Fruit fly (Drosophila melanogaster) whole organism, embryonic: ENCODE measurements around the gene Rnf146.
A peak's percentile ranks its signal among the peaks of the same experiment; 100 is the strongest.

Source experiments
- Atf6 ChIP-seq: fragments of 200-800 bp; sonication (Bioruptor generic); IDR thresholded peaks from 2 replicates; pipeline ENCODE4 v1.3.6; 2022; ENCODE audit warnings: missing biosample characterization, missing genetic modification characterization
- Bgb ChIP-seq: fragments of 200-800 bp; sonication (Bioruptor generic); IDR thresholded peaks from 2 replicates; pipeline ENCODE4 v1.3.6; 2022; ENCODE audit warnings: missing biosample characterization, missing genetic modification characterization; ENCODE audit not compliant: partially characterized antibody
- CG10274 ChIP-seq: fragments of 200-800 bp; sonication (Bioruptor generic); optimal IDR thresholded peaks from 3 replicates; lab custom pipeline; 2017; ENCODE audit warnings: missing biosample characterization, mild to moderate bottlenecking, missing genetic modification characterization
- CG10321 ChIP-seq: fragments of 200-800 bp; sonication (Bioruptor generic); IDR thresholded peaks from 2 replicates; pipeline ENCODE4 v1.3.6; 2022; ENCODE audit warnings: missing biosample characterization, missing genetic modification characterization
- CG11093 ChIP-seq: fragments of 200-800 bp; sonication (Bioruptor generic); IDR thresholded peaks from 3 replicates; pipeline ENCODE4 v1.3.6; 2022; ENCODE audit warnings: missing biosample characterization, missing genetic modification characterization
- CG11398 ChIP-seq: fragments of 200-800 bp; sonication (Bioruptor generic); optimal IDR thresholded peaks from 2 replicates; lab custom pipeline; 2016; ENCODE audit warnings: missing biosample characterization, missing genetic modification characterization
- CG13296 ChIP-seq: fragments of 200-800 bp; sonication (Bioruptor generic); optimal IDR thresholded peaks from 3 replicates; lab custom pipeline; 2018; ENCODE audit warnings: missing biosample characterization, mild to moderate bottlenecking, missing genetic modification characterization
- CG14965 ChIP-seq: fragments of 200-800 bp; sonication (Bioruptor generic); optimal IDR thresholded peaks from 2 replicates; lab custom pipeline; 2016; ENCODE audit warnings: missing biosample characterization, missing genetic modification characterization, borderline replicate concordance
- CG15011 ChIP-seq: fragments of 200-800 bp; sonication (Bioruptor generic); optimal IDR thresholded peaks from 3 replicates; lab custom pipeline; 2018; ENCODE audit warnings: missing biosample characterization, mild to moderate bottlenecking, missing genetic modification characterization
- CG3726 ChIP-seq: fragments of 200-800 bp; sonication (Bioruptor generic); IDR thresholded peaks from 3 replicates; pipeline ENCODE4, ENCODE4 v1.3.6; 2022; ENCODE audit warnings: missing biosample characterization, missing genetic modification characterization
- CG3838 ChIP-seq: fragments of 200-800 bp; sonication (Bioruptor generic); optimal IDR thresholded peaks from 3 replicates; lab custom pipeline; 2016; ENCODE audit warnings: missing biosample characterization, missing genetic modification characterization
- CG4854 ChIP-seq: fragments of 200-800 bp; sonication (Bioruptor generic); optimal IDR thresholded peaks from 2 replicates; lab custom pipeline; 2016; ENCODE audit warnings: missing biosample characterization, missing genetic modification characterization, inconsistent platforms
- CG7786 ChIP-seq: fragments of 200-800 bp; sonication (Bioruptor generic); optimal IDR thresholded peaks from 2 replicates; lab custom pipeline; 2016; ENCODE audit warnings: missing biosample characterization, missing genetic modification characterization
- CG7987 ChIP-seq: fragments of 200-800 bp; sonication (Bioruptor generic); optimal IDR thresholded peaks from 2 replicates; lab custom pipeline; 2018; ENCODE audit warnings: missing biosample characterization, mild to moderate bottlenecking, missing genetic modification characterization, moderate library complexity
- CG9609 ChIP-seq: fragments of 200-800 bp; sonication (Bioruptor generic); optimal IDR thresholded peaks from 3 replicates; lab custom pipeline; 2016; ENCODE audit warnings: missing biosample characterization, missing genetic modification characterization
- CG9876 ChIP-seq: fragments of 200-800 bp; sonication (Bioruptor generic); optimal IDR thresholded peaks from 2 replicates; lab custom pipeline; 2016; ENCODE audit warnings: missing biosample characterization, missing genetic modification characterization
- Eip74EF ChIP-seq, 2 experiments: fragments of 200-800 bp in 1 of 2; fragments of >200 bp in 1 of 2; sonication (Bioruptor generic) in 1 of 2; optimal IDR thresholded peaks; 2 replicates each; lab custom pipeline; 2017 to 2019; ENCODE audit warnings: missing biosample characterization in 2 of 2, missing genetic modification characterization in 2 of 2, mild to moderate bottlenecking in 1 of 2, moderate library complexity in 1 of 2
- HLH3B ChIP-seq: fragments of 200-800 bp; sonication (Bioruptor generic); IDR thresholded peaks from 2 replicates; pipeline ENCODE4 v1.3.6; 2022; ENCODE audit warnings: missing biosample characterization, missing genetic modification characterization
- HLH4C ChIP-seq: fragments of 200-800 bp; sonication (Bioruptor generic); IDR thresholded peaks from 3 replicates; pipeline ENCODE4 v1.3.6; 2022; ENCODE audit warnings: missing biosample characterization, missing genetic modification characterization; ENCODE audit not compliant: partially characterized antibody
- Hand ChIP-seq: fragments of 200-800 bp; sonication (Bioruptor generic); optimal IDR thresholded peaks from 2 replicates; lab custom pipeline; 2017; ENCODE audit warnings: mild to moderate bottlenecking, missing biosample characterization, missing genetic modification reagents, missing genetic modification characterization
- Jarid2 ChIP-seq: fragments of 200-800 bp; sonication (Bioruptor generic); optimal IDR thresholded peaks from 3 replicates; lab custom pipeline; 2017; ENCODE audit warnings: mild to moderate bottlenecking, missing biosample characterization, missing genetic modification reagents, missing genetic modification characterization
- Med ChIP-seq: fragments of 200-800 bp; sonication (Bioruptor generic); peaks from one replicate; lab custom pipeline; 2016; ENCODE audit warnings: missing biosample characterization, missing genetic modification characterization, mild to moderate bottlenecking, inconsistent platforms, moderate library complexity
- Opbp ChIP-seq: fragments of 200-800 bp; sonication (Bioruptor generic); IDR thresholded peaks from 3 replicates; pipeline ENCODE4 v1.3.6; 2022; ENCODE audit warnings: missing biosample characterization, missing genetic modification characterization; ENCODE audit not compliant: partially characterized antibody
- Tbp ChIP-seq: fragments of >200 bp; optimal IDR thresholded peaks from 2 replicates; lab custom pipeline; 2018; ENCODE audit warnings: missing biosample characterization, missing genetic modification characterization
- aop ChIP-seq: fragments of 200-800 bp; sonication (Bioruptor generic); IDR thresholded peaks from 2 replicates; pipeline ENCODE4 v1.3.6; 2022; ENCODE audit warnings: missing biosample characterization, missing genetic modification characterization
- cg ChIP-seq: fragments of 200-800 bp; sonication (Bioruptor generic); optimal IDR thresholded peaks from 3 replicates; lab custom pipeline; 2019; ENCODE audit warnings: missing biosample characterization, mild to moderate bottlenecking, missing genetic modification characterization, moderate library complexity
- chif ChIP-seq, 2 experiments: fragments of 200-800 bp; sonication (Bioruptor generic); optimal IDR thresholded peaks; 3 replicates each; lab custom pipeline; 2016; ENCODE audit warnings: missing biosample characterization in 2 of 2, missing genetic modification characterization in 2 of 2
- ci ChIP-seq: fragments of 200-800 bp; sonication (Bioruptor generic); IDR thresholded peaks from 3 replicates; pipeline ENCODE4 v1.3.6; 2022; ENCODE audit warnings: missing biosample characterization, missing genetic modification characterization
- corto ChIP-seq: fragments of 200-800 bp; sonication (Bioruptor generic); optimal IDR thresholded peaks from 2 replicates; lab custom pipeline; 2016; ENCODE audit warnings: missing biosample characterization, mild to moderate bottlenecking, missing genetic modification characterization, moderate library complexity
- en ChIP-seq: fragments of 200-800 bp; sonication (Bioruptor generic); optimal IDR thresholded peaks from 2 replicates; lab custom pipeline; 2016; ENCODE audit warnings: missing biosample characterization, missing genetic modification characterization
- fd96Cb ChIP-seq: fragments of 200-800 bp; sonication (Bioruptor generic); optimal IDR thresholded peaks from 2 replicates; lab custom pipeline; 2018; ENCODE audit warnings: missing biosample characterization, mild to moderate bottlenecking, missing genetic modification characterization, moderate library complexity
- gce ChIP-seq: fragments of 200-800 bp; sonication (Bioruptor generic); IDR thresholded peaks from 3 replicates; pipeline ENCODE4 v1.3.6; 2022; ENCODE audit warnings: missing biosample characterization, missing genetic modification characterization
- gcm ChIP-seq: fragments of 200-800 bp; sonication (Bioruptor generic); optimal IDR thresholded peaks from 2 replicates; lab custom pipeline; 2019; ENCODE audit warnings: missing biosample characterization, mild to moderate bottlenecking, missing genetic modification characterization, moderate library complexity
- gcm2 ChIP-seq: fragments of 200-800 bp; sonication (Bioruptor generic); optimal IDR thresholded peaks from 2 replicates; lab custom pipeline; 2016; ENCODE audit warnings: missing biosample characterization, missing genetic modification characterization
- gfzf ChIP-seq: fragments of 200-800 bp; sonication (Bioruptor generic); optimal IDR thresholded peaks from 2 replicates; lab custom pipeline; 2016; ENCODE audit warnings: missing biosample characterization, mild to moderate bottlenecking, missing genetic modification characterization, moderate library complexity
- hbn ChIP-seq: fragments of 200-800 bp; sonication (Bioruptor generic); IDR thresholded peaks from 2 replicates; pipeline ENCODE4 v1.3.6; 2022; ENCODE audit warnings: missing biosample characterization, missing genetic modification characterization; ENCODE audit not compliant: partially characterized antibody
- hth ChIP-seq: fragments of >200 bp; optimal IDR thresholded peaks from 2 replicates; lab custom pipeline; 2017; ENCODE audit warnings: inconsistent platforms
- kah ChIP-seq: fragments of 200-800 bp; sonication (Bioruptor generic); optimal IDR thresholded peaks from 2 replicates; lab custom pipeline; 2018; ENCODE audit warnings: missing biosample characterization, mild to moderate bottlenecking, missing genetic modification characterization
- lilli ChIP-seq: fragments of 200-800 bp; sonication (Bioruptor generic); optimal IDR thresholded peaks from 3 replicates; lab custom pipeline; 2016; ENCODE audit warnings: missing biosample characterization, missing genetic modification characterization
- lola ChIP-seq, 3 experiments: fragments of >200 bp in 2 of 3; fragments of 200-800 bp in 1 of 3; sonication (Bioruptor generic) in 1 of 3; optimal IDR thresholded peaks; 2 replicates each; lab custom pipeline; 2017 to 2019; ENCODE audit warnings: missing biosample characterization in 3 of 3, missing genetic modification characterization in 3 of 3, mild to moderate bottlenecking in 1 of 3, moderate library complexity in 1 of 3
- mam ChIP-seq: fragments of 200-800 bp; sonication (Bioruptor generic); optimal IDR thresholded peaks from 3 replicates; lab custom pipeline; 2016; ENCODE audit warnings: missing biosample characterization, missing genetic modification characterization
- prd ChIP-seq, 3 experiments: fragments of >200 bp in 2 of 3; fragments of 200-800 bp in 1 of 3; sonication (Bioruptor generic) in 1 of 3; optimal IDR thresholded peaks in 2 of 3; IDR thresholded peaks in 1 of 3; 2 replicates in 2 of 3; 3 replicates in 1 of 3; pipeline versions ENCODE4 v1.3.6 to Lab custom; 2017 to 2022; ENCODE audit warnings: missing biosample characterization in 1 of 3, missing genetic modification characterization in 1 of 3
- pum ChIP-seq: fragments of 200-800 bp; sonication (Bioruptor generic); optimal IDR thresholded peaks from 2 replicates; lab custom pipeline; 2016; ENCODE audit warnings: missing biosample characterization, missing genetic modification characterization
- row ChIP-seq: fragments of 200-800 bp; sonication (Bioruptor generic); IDR thresholded peaks from 3 replicates; pipeline ENCODE4 v1.3.6; 2022; ENCODE audit warnings: missing biosample characterization, missing genetic modification characterization
- sens-2 ChIP-seq: fragments of 200-800 bp; sonication (Bioruptor generic); IDR thresholded peaks from 2 replicates; pipeline ENCODE4 v1.3.6; 2022; ENCODE audit warnings: missing biosample characterization, missing genetic modification characterization
- so ChIP-seq: fragments of 200-800 bp; sonication (Bioruptor generic); IDR thresholded peaks from 3 replicates; pipeline ENCODE4 v1.3.6; 2022; ENCODE audit warnings: missing biosample characterization, missing genetic modification characterization
- sr ChIP-seq: fragments of 200-800 bp; sonication (Bioruptor generic); IDR thresholded peaks from 3 replicates; pipeline ENCODE4 v1.3.6; 2022; ENCODE audit warnings: missing biosample characterization, missing genetic modification characterization
- tup ChIP-seq: fragments of 200-800 bp; sonication (Bioruptor generic); optimal IDR thresholded peaks from 2 replicates; lab custom pipeline; 2016; ENCODE audit warnings: missing biosample characterization, mild to moderate bottlenecking, missing genetic modification characterization, moderate library complexity
- vvl ChIP-seq: fragments of 200-800 bp; sonication (Bioruptor generic); IDR thresholded peaks from 2 replicates; pipeline ENCODE4 v1.3.6; 2022; ENCODE audit warnings: missing biosample characterization, missing genetic modification characterization
- z ChIP-seq: fragments of 200-800 bp; sonication (Bioruptor generic); IDR thresholded peaks from 3 replicates; pipeline ENCODE4 v1.3.6; 2022; ENCODE audit warnings: missing biosample characterization, missing genetic modification characterization
- zen2 ChIP-seq: fragments of 200-800 bp; sonication (Bioruptor generic); IDR thresholded peaks from 3 replicates; pipeline ENCODE4 v1.3.6; 2022; ENCODE audit warnings: missing biosample characterization, missing genetic modification characterization; ENCODE audit not compliant: partially characterized antibody

Rnf146 gene

DNA sequence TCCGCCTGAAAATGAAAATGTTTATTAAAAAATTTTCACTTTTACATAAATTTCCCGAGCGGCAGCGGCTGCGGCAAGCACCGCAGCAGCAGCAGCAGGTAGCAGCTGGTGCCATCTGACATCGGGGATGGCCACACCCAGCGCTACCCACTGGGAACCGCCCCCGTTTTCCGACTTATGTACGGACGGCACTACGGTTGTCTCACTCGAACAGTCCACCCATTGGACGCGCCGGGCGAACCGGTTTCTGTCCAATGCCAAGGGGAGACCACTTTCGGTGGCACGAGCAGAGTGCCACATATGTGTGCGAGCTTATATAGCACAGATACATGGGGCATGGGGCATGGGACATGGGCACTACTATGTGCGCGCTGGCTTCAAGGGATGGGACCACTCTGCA lies 40.3 kb upstream of the Rnf146 start (continued):
- TF ChIP-seq Med (GFP tag; lab: Kevin White, UChicago) (peak; percentile 4), HLH4C (GFP tag; lab: Robert Waterston, UW) (no peak), CG14965 (GFP tag; lab: Kevin White, UChicago) (no peak), Opbp (GFP tag; lab: Robert Waterston, UW) (peak; percentile 23; the same call in 1 of the 3 replicates), kah (GFP tag; lab: Kevin White, UChicago) (no peak), ci (GFP tag; lab: Robert Waterston, UW) (no peak), so (GFP tag; lab: Robert Waterston, UW) (no peak), CG3838 (GFP tag; lab: Kevin White, UChicago) (no peak), Bgb (GFP tag; lab: Robert Waterston, UW) (peak; percentile 39), CG4854 (GFP tag; lab: Kevin White, UChicago) (no peak), gcm (GFP tag; lab: Kevin White, UChicago) (no peak), gcm2 (GFP tag; lab: Kevin White, UChicago) (no peak), prd (optimal IDR thresholded peaks at IDR 0.05; lab: Kevin White, UChicago) (no peak), prd (GFP tag; IDR thresholded peaks at IDR 0.05; lab: Robert Waterston, UW) (no peak), Hand (GFP tag; lab: Kevin White, UChicago) (no peak), CG7987 (GFP tag; lab: Kevin White, UChicago) (no peak), lilli (GFP tag; lab: Kevin White, UChicago) (no peak), fd96Cb (tag; lab: Kevin White, UChicago) (no peak), CG3726 (GFP tag; lab: Robert Waterston, UW) (no peak), sens-2 (GFP tag; lab: Robert Waterston, UW) (no peak), Eip74EF (GFP tag; optimal IDR thresholded peaks at IDR 0.05; lab: Kevin White, UChicago) (no peak), hbn (GFP tag; lab: Robert Waterston, UW) (0 out of 2 replicates have a peak, but pooled peaks have one; percentile 21), Atf6 (GFP tag; lab: Robert Waterston, UW) (no peak), hth (lab: Kevin White, UChicago) (no peak), lola (GFP tag; optimal IDR thresholded peaks at IDR 0.05; lab: Kevin White, UChicago) (no peak), CG11398 (GFP tag; lab: Kevin White, UChicago) (no peak), pum (GFP tag; lab: Kevin White, UChicago) (no peak), CG9876 (GFP tag; lab: Kevin White, UChicago) (no peak), CG11093 (GFP tag; lab: Robert Waterston, UW) (no peak), mam (no peak), Jarid2 (GFP tag; lab: Kevin White, UChicago) (peak; percentile 71), corto (GFP tag; lab: Kevin White, UChicago) (no peak), chif (GFP tag; optimal IDR thresholded peaks at IDR 0.05; lab: Kevin White, UChicago) (no peak), tup (GFP tag; lab: Kevin White, UChicago) (no peak), CG10321 (GFP tag; lab: Robert Waterston, UW) (peak; percentile 95), vvl (GFP tag; lab: Robert Waterston, UW) (0 out of 2 replicates have a peak, but pooled peaks have one; percentile 12), z (GFP tag; lab: Robert Waterston, UW) (no peak), CG7786 (GFP tag; lab: Kevin White, UChicago) (no peak), sr (GFP tag; lab: Robert Waterston, UW) (peak; percentile 84), en (GFP tag; lab: Kevin White, UChicago) (no peak), CG15011 (GFP tag; lab: Kevin White, UChicago) (no peak), CG9609 (GFP tag; lab: Kevin White, UChicago) (no peak), cg (GFP tag; lab: Kevin White, UChicago) (peak; percentile 37), HLH3B (GFP tag; lab: Robert Waterston, UW) (no peak), aop (GFP tag; lab: Robert Waterston, UW) (no peak), zen2 (GFP tag; lab: Robert Waterston, UW) (peak; percentile 63; the same call in 2 of the 3 replicates), gce (GFP tag; lab: Robert Waterston, UW) (no peak), gfzf (GFP tag; lab: Kevin White, UChicago) (no peak), CG13296 (no peak), CG10274 (GFP tag; lab: Kevin White, UChicago) (no peak), row (GFP tag; lab: Robert Waterston, UW) (no peak), Tbp (GFP tag; lab: Kevin White, UChicago) (no peak)
